Fruit fly (Drosophila melanogaster) whole organism, wandering third instar larva: Measurements from ENCODE around the gene CG32641.

ENCODE experiments used
- Abd-B ChIP-seq: fragments of >200 bp; optimal IDR thresholded peaks from 2 replicates; lab custom pipeline; 2017; ENCODE audit warnings: missing biosample characterization, missing genetic modification characterization
- Dfd ChIP-seq: fragments of >200 bp; optimal IDR thresholded peaks from 2 replicates; lab custom pipeline; 2017; ENCODE audit warnings: missing biosample characterization, missing genetic modification characterization
- Dif ChIP-seq: fragments of 200-275, 200-300 bp; sonication (Bioruptor generic); optimal IDR thresholded peaks from 2 replicates; lab custom pipeline; 2018; ENCODE audit warnings: missing biosample characterization, missing genetic modification characterization; ENCODE audit not compliant: partially characterized antibody
- GATAd ChIP-seq: sonication (Bioruptor generic); optimal IDR thresholded peaks from 2 replicates; lab custom pipeline; 2016; ENCODE audit warnings: missing biosample characterization, missing genetic modification characterization
- HLH106 ChIP-seq: fragments of 200-800 bp; optimal IDR thresholded peaks from 3 replicates; lab custom pipeline; 2019; ENCODE audit warnings: missing biosample characterization, mild to moderate bottlenecking, missing genetic modification characterization, moderate library complexity
- Hnf4 ChIP-seq: fragments of 200-800 bp; sonication (Bioruptor generic); optimal IDR thresholded peaks from 2 replicates; lab custom pipeline; 2016; ENCODE audit warnings: missing biosample characterization, mild to moderate bottlenecking, missing genetic modification characterization
- Hr78 ChIP-seq: fragments of >200 bp; optimal IDR thresholded peaks from 2 replicates; lab custom pipeline; 2017; ENCODE audit warnings: missing biosample characterization, missing genetic modification characterization
- Hr83 ChIP-seq: fragments of 200-300 bp; sonication (Bioruptor generic); optimal IDR thresholded peaks from 2 replicates; lab custom pipeline; 2016; ENCODE audit warnings: missing biosample characterization, mild to moderate bottlenecking, missing genetic modification characterization, moderate library complexity; ENCODE audit not compliant: poor library complexity, severe bottlenecking
- Jra ChIP-seq: sonication (Bioruptor generic); optimal IDR thresholded peaks from 2 replicates; lab custom pipeline; 2016; ENCODE audit warnings: missing biosample characterization, missing genetic modification characterization
- Myc ChIP-seq: fragments of >200 bp; optimal IDR thresholded peaks from 2 replicates; lab custom pipeline; 2017
- OdsH ChIP-seq: fragments of 200-800 bp; sonication (Bioruptor generic); optimal IDR thresholded peaks from 2 replicates; lab custom pipeline; 2016; ENCODE audit warnings: missing biosample characterization, mild to moderate bottlenecking, missing genetic modification characterization
- Rel ChIP-seq, 2 experiments: fragments of 200-800 bp; sonication (Bioruptor generic) in 1 of 2; optimal IDR thresholded peaks; 2 replicates in 1 of 2; 3 replicates in 1 of 2; lab custom pipeline; 2016 to 2019; ENCODE audit warnings: mild to moderate bottlenecking in 2 of 2, missing biosample characterization in 2 of 2, missing genetic modification characterization in 2 of 2, moderate library complexity in 1 of 2
- Sp1 ChIP-seq: fragments of 200-800 bp; sonication (Bioruptor generic); optimal IDR thresholded peaks from 3 replicates; lab custom pipeline; 2019; ENCODE audit warnings: missing biosample characterization, mild to moderate bottlenecking, missing genetic modification characterization, moderate library complexity
- brk ChIP-seq: fragments of 200-800 bp; sonication (Bioruptor generic); optimal IDR thresholded peaks from 2 replicates; lab custom pipeline; 2016; ENCODE audit warnings: missing biosample characterization, mild to moderate bottlenecking, missing genetic modification characterization
- dl ChIP-seq, 2 experiments: fragments of 175-275, 200-275 bp in 1 of 2; fragments of 200-275 bp in 1 of 2; sonication (Bioruptor generic); optimal IDR thresholded peaks; lab custom pipeline; 2018; ENCODE audit warnings: mild to moderate bottlenecking in 2 of 2, missing biosample characterization in 2 of 2, missing genetic modification characterization in 2 of 2, moderate library complexity in 2 of 2; ENCODE audit not compliant: partially characterized antibody in 2 of 2, insufficient read depth in 1 of 2
- dmrt93B ChIP-seq: fragments of 200-800 bp; sonication (Bioruptor generic); optimal IDR thresholded peaks from 2 replicates; lab custom pipeline; 2018; ENCODE audit warnings: missing biosample characterization, mild to moderate bottlenecking, missing genetic modification characterization
- dsf ChIP-seq: sonication (Bioruptor generic); optimal IDR thresholded peaks from 2 replicates; lab custom pipeline; 2016; ENCODE audit warnings: missing biosample characterization, missing genetic modification characterization, borderline replicate concordance
- ey ChIP-seq: fragments of 200-800 bp; sonication (Bioruptor generic); optimal IDR thresholded peaks from 2 replicates; lab custom pipeline; 2016; ENCODE audit warnings: missing biosample characterization, missing genetic modification characterization
- foxo ChIP-seq, 2 experiments: fragments of 200-800 bp; sonication (Bioruptor generic); optimal IDR thresholded peaks; 2 replicates in 1 of 2; 3 replicates in 1 of 2; lab custom pipeline; 2016 to 2017; ENCODE audit warnings: missing biosample characterization in 2 of 2, missing genetic modification characterization in 2 of 2
- fru ChIP-seq: fragments of 200-800 bp; sonication (Bioruptor generic); optimal IDR thresholded peaks from 3 replicates; lab custom pipeline; 2016; ENCODE audit warnings: missing biosample characterization, mild to moderate bottlenecking, missing genetic modification characterization
- h ChIP-seq: fragments of 200-800 bp; sonication (Bioruptor generic); optimal IDR thresholded peaks from 3 replicates; lab custom pipeline; 2016; ENCODE audit warnings: missing biosample characterization, mild to moderate bottlenecking, missing genetic modification characterization
- jim ChIP-seq: fragments of 175-275, 200-325 bp; sonication (Bioruptor generic); optimal IDR thresholded peaks from 2 replicates; lab custom pipeline; 2016; ENCODE audit warnings: missing biosample characterization, mild to moderate bottlenecking, missing genetic modification characterization
- lola ChIP-seq: fragments of >200 bp; optimal IDR thresholded peaks from 2 replicates; lab custom pipeline; 2017; ENCODE audit warnings: missing biosample characterization, missing genetic modification characterization
- pan ChIP-seq: fragments of >200 bp; optimal IDR thresholded peaks from 2 replicates; lab custom pipeline; 2017
- psq ChIP-seq: fragments of 200-800 bp; sonication (Bioruptor generic); optimal IDR thresholded peaks from 3 replicates; lab custom pipeline; 2017; ENCODE audit warnings: missing biosample characterization, mild to moderate bottlenecking, missing genetic modification characterization, moderate library complexity
- rgr ChIP-seq: fragments of 200-800 bp; sonication (Bioruptor generic); optimal IDR thresholded peaks from 3 replicates; lab custom pipeline; 2016; ENCODE audit warnings: missing biosample characterization, mild to moderate bottlenecking, missing genetic modification characterization
- sage ChIP-seq: fragments of 200-800 bp; sonication (Bioruptor generic); optimal IDR thresholded peaks from 2 replicates; lab custom pipeline; 2016; ENCODE audit warnings: missing biosample characterization, mild to moderate bottlenecking, missing genetic modification characterization
- sv ChIP-seq: fragments of 200-800 bp; sonication (Bioruptor generic); optimal IDR thresholded peaks from 3 replicates; lab custom pipeline; 2016; ENCODE audit warnings: missing biosample characterization, missing genetic modification characterization
- tai ChIP-seq: sonication (Bioruptor generic); optimal IDR thresholded peaks from 2 replicates; lab custom pipeline; 2016; ENCODE audit warnings: missing biosample characterization, missing genetic modification characterization
- usp ChIP-seq: fragments of >200 bp; optimal IDR thresholded peaks from 2 replicates; lab custom pipeline; 2017; ENCODE audit warnings: missing biosample characterization, missing genetic modification characterization
- woc ChIP-seq: sonication (Bioruptor generic); optimal IDR thresholded peaks from 2 replicates; lab custom pipeline; 2016; ENCODE audit warnings: missing biosample characterization, mild to moderate bottlenecking, missing genetic modification characterization

The CG32641 gene

DNA sequence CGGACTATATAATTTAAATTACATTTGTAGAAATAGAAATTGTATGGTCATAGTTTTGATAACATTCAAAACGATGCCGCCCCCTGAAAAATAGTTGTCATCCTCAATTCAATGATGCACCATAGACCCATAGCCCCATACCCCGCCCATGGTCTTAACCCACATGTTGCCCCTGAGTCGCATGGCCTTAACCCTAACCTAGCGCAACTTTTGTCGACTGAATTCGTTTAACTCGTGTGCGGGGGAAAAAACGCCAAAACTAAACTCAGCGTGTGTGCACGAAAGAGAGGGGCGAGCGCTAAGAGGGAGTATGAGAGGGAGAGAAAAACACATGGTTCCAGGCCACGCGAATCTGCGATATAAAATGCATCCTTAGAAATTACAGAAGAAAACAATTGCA lies 26.2 kb downstream of the CG32641 start:
- no peak for TF ChIP-seq dsf (GFP tag; lab: Kevin White, UChicago)
- no peak for TF ChIP-seq pan (lab: Kevin White, UChicago)
- no peak for TF ChIP-seq lola (GFP tag; lab: Kevin White, UChicago)
- TF ChIP-seq Abd-B (GFP tag; lab: Kevin White, UChicago), result no peak
- no peak for TF ChIP-seq GATAd (GFP tag; lab: Kevin White, UChicago)
- TF ChIP-seq brk (GFP tag; lab: Kevin White, UChicago), result no peak

DNA sequence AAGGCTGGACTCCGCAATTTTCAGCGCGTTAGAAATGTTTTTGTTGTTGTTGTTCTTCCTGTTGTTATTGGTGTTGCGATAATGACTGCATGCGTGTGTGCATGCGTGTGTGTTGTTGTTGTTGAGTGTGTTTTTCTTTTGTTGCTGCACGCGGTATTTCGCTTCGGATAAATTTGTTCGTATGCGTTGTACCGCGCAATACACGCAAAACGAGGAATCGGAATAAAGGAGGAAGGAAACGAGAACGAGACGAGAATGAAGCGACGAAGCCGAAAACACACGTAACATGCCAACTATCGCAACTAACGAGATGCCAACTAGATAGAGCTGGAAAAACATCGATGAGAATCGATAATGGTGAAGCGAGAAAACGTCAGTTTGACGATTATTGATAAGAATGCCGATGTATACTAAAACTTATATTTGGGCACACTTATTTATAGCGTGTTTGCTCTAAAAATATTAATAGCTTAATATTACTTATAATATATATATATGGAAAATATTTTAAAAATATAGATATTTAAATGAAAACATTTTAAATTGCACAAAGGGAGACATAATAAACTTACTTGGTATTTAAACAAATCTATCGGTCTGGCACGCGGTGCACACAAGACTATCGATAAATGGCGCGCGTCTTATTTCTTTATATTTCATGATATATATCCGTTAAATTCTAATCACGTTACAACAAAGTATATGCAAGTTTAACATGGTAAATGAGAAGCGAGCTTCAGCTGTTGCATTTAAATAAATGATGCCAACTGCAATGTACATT lies 27.3 kb downstream of the CG32641 start, which contains the start of gene sno:
Gene sno (minus strand): TSS at position 318 of the 781 bp plus-strand sequence.
- no peak for TF ChIP-seq sage (GFP tag; lab: Kevin White, UChicago)
- TF ChIP-seq Myc (lab: Kevin White, UChicago), result peak; percentile 60
- no peak for TF ChIP-seq Hr78 (GFP tag; lab: Kevin White, UChicago)
- peak; percentile 24 for TF ChIP-seq brk (GFP tag; lab: Kevin White, UChicago)
- TF ChIP-seq Rel (GFP tag; optimal IDR thresholded peaks at IDR 0.05; lab: Kevin White, UChicago), result no peak
- TF ChIP-seq Rel (tag; optimal IDR thresholded peaks at IDR 0.05; lab: Kevin White, UChicago), result no peak
- no peak for TF ChIP-seq tai (GFP tag; lab: Kevin White, UChicago)
- peak; percentile 7 for TF ChIP-seq psq (GFP tag; lab: Kevin White, UChicago)
- TF ChIP-seq Sp1 (GFP tag; lab: Kevin White, UChicago), result no peak

DNA sequence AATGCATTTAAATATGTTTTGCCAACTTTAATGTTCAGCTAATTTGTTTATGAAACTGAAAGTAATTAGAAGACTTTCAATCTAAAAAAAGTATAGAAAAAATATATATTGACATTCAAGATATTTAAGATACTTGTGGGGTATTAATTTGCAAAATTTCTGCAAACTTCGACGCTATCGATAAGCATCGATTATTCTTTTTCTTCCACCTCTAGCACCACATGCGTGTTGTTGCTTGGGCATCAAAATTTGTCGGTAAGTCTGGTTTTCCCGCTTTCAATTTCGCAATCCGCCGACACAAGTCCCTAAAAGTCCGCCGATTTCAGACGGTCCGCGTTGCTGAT lies 27.8 kb downstream of the CG32641 start, which contains the start of gene REG:
Gene REG (plus strand): TSS at position 188 of the 344 bp plus-strand sequence.
- no peak for TF ChIP-seq dmrt93B (GFP tag; lab: Kevin White, UChicago)
- TF ChIP-seq rgr (GFP tag; lab: Kevin White, UChicago), result no peak
- no peak for TF ChIP-seq foxo (GFP tag; optimal IDR thresholded peaks at IDR 0.05; lab: Kevin White, UChicago)
- TF ChIP-seq Hr83 (GFP tag; lab: Kevin White, UChicago), result no peak
- no peak for TF ChIP-seq fru (GFP tag; lab: Kevin White, UChicago)
- no peak for TF ChIP-seq jim

DNA sequence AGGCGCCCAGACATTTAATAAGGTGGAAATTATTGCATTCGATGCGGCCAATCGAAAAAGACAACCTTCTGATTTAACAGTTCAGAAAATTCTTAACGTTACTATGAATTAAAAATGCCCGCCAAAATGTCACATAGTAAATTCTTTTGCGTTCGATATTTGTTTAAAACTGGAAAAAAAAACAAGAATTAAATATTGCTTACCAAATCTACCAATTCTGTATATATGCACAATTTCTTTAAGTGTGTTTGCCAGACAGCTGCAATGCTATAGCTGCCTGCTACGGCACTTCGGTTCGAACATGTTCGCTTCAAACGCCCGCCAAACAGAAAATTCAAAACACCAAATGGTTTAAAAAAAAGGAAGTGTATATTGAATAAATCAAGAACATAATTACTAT lies 29.8 kb downstream of the CG32641 start:
- TF ChIP-seq sv (GFP tag; lab: Kevin White, UChicago) (peak; percentile 25), Jra (GFP tag; lab: Kevin White, UChicago) (no peak), sage (GFP tag; lab: Kevin White, UChicago) (no peak), Abd-B (GFP tag; lab: Kevin White, UChicago) (no peak), foxo (GFP tag; optimal IDR thresholded peaks at IDR 0.05; lab: Kevin White, UChicago) (peak in 1 of 2 experiments; percentile 62), woc (GFP tag; lab: Kevin White, UChicago) (peak; percentile 24), h (peak; percentile 43), dl (GFP tag; optimal IDR thresholded peaks at IDR 0.05; lab: Kevin White, UChicago; ENCODE audit: insufficient read depth in 1 of 2, partially characterized antibody in 2 of 2) (peak in 1 of 2 experiments; percentile 37), Hnf4 (peak; percentile 46), brk (GFP tag; lab: Kevin White, UChicago) (no peak), Dif (GFP tag; lab: Kevin White, UChicago) (peak; percentile 88), Dfd (no peak), OdsH (GFP tag; lab: Kevin White, UChicago) (peak; percentile 32), fru (GFP tag; lab: Kevin White, UChicago) (peak; percentile 65), Sp1 (GFP tag; lab: Kevin White, UChicago) (peak; percentile 19), psq (GFP tag; lab: Kevin White, UChicago) (peak; percentile 4), rgr (GFP tag; lab: Kevin White, UChicago) (peak; percentile 53), ey (GFP tag; lab: Kevin White, UChicago) (peak; percentile 53), HLH106 (tag; lab: Kevin White, UChicago) (peak; percentile 24), usp (GFP tag; lab: Kevin White, UChicago) (no peak)
